Worm (Caenorhabditis elegans): ENCODE measurements around the gene str-136.

str-136 gene

DNA sequence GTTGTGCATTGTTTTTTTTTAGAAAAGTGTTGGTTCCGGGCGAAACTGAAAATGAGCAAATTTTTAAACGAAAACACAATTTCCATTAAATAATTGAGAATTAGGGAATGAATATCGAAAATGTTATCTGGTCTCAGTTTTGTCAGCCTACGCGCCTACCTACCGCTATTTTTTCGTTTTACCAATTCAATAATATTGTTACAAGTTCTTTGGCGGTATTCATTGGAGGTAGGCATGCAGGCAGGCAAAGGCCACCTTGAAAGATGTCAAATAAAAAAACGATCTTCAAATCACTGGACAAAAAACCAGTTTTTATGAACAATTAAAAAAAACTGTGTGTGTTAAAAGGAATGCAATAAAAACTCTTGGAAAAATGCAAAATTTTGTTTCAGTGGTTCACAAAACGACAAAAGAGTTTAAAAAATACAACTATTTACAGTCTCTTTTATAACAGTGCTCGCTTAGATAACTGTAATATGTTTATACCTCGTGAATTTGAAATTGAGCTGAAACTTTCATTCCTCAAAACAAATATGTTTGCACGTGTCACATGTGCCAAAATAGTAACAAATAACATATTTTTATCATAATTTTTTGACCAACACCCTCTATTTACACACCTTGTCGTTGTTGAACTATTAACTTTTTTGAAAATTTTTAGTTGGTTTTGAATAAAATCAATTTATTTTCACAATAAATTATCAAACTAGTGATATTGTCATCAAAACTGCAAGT lies 25.9 kb upstream of the str-136 start, which contains the start of gene W02D7.11:
W02D7.11 (minus strand) TSS at position 51 of the 735 bp plus-strand sequence.
- no peak for TF ChIP-seq fax-1 (tag; optimal IDR thresholded peaks at IDR 0.05)
- no peak for TF ChIP-seq ceh-31 (tag; optimal IDR thresholded peaks at IDR 0.05)
- TF ChIP-seq ceh-24 (tag; optimal IDR thresholded peaks at IDR 0.05): no peak
- no peak for TF ChIP-seq elt-4 (tag; optimal IDR thresholded peaks at IDR 0.05)
- TF ChIP-seq che-1 (tag; optimal IDR thresholded peaks at IDR 0.05): no peak
- TF ChIP-seq sox-2 (GFP tag; IDR thresholded peaks at IDR 0.05): no peak
- TF ChIP-seq unc-55 (GFP tag; optimal IDR thresholded peaks at IDR 0.05): no peak
- TF ChIP-seq hlh-30 (tag; optimal IDR thresholded peaks at IDR 0.05; ENCODE audit: insufficient read depth): no peak
- no peak for TF ChIP-seq ets-4 (tag; optimal IDR thresholded peaks at IDR 0.05)
- TF ChIP-seq nfya-1 (tag; optimal IDR thresholded peaks at IDR 0.05): no peak
- TF ChIP-seq fkh-6 (tag; optimal IDR thresholded peaks at IDR 0.05): no peak
- no peak for TF ChIP-seq ztf-16 (tag; optimal IDR thresholded peaks at IDR 0.05)
- TF ChIP-seq hlh-13 (GFP tag; optimal IDR thresholded peaks at IDR 0.05): no peak
- no peak for TF ChIP-seq pros-1 (tag; optimal IDR thresholded peaks at IDR 0.05)
- no peak for TF ChIP-seq syd-9 (tag; optimal IDR thresholded peaks at IDR 0.05)
- no peak for TF ChIP-seq ceh-19 (GFP tag; optimal IDR thresholded peaks at IDR 0.05)
- no peak for TF ChIP-seq ceh-14 (tag; optimal IDR thresholded peaks at IDR 0.05)
- TF ChIP-seq rnt-1 (tag; optimal IDR thresholded peaks at IDR 0.05): no peak
- TF ChIP-seq K02D7.2 (tag; optimal IDR thresholded peaks at IDR 0.05): no peak
- no peak for TF ChIP-seq ref-2 (tag; optimal IDR thresholded peaks at IDR 0.05)

ce11 chrV:8302522-8302921 lies 23.8 kb upstream of the str-136 start, which contains the start of gene sel-9:
Gene sel-9, minus strand, starts transcription at chrV:8302580.
- TF ChIP-seq elt-2 (tag; optimal IDR thresholded peaks at IDR 0.05): peak; percentile 6
- TF ChIP-seq ceh-18 (tag; optimal IDR thresholded peaks at IDR 0.05): no peak

DNA sequence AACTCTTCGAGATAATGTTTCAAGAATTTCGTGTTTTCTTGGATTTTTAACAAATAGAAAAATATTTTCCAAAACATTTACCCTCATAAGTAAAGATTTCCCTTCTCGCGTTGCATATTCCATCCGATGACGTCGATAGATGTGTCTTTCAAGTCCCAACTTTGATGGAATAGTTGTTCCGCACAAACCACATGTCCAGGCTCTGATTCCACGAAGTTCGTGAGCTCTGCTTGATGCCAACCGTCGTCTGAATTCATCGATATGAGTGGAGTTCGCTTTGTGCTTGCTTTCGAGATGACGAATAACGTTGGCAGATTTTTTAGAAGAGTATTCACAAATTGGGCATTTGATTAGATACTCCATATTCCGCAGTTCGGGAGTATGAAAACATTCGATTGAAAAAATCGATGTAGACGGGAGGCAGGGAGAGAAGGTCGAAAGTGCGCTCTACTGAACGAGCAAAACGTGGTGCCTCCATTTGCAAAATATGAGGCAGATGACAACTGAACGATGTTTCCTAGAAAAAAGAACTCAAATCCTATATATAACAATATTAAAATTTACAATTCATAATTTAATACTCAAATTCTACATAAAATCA lies 22.3 kb upstream of the str-136 start, which contains the start of gene W02D7.6:
W02D7.6 (minus strand) TSS at position 573 of the 601 bp plus-strand sequence.
- TF ChIP-seq ama-1 (optimal IDR thresholded peaks at IDR 0.05) (peak; percentile 19), unc-3 (GFP tag; conservative IDR thresholded peaks at IDR 0.05) (no peak), unc-3 (tag; optimal IDR thresholded peaks at IDR 0.05) (no peak), C38D4.7 (GFP tag; optimal IDR thresholded peaks at IDR 0.05) (no peak), unc-86 (tag; optimal IDR thresholded peaks at IDR 0.05) (no peak), pax-1 (tag; optimal IDR thresholded peaks at IDR 0.05) (no peak), ceh-48 (tag; optimal IDR thresholded peaks at IDR 0.05) (peak; percentile 52)

DNA sequence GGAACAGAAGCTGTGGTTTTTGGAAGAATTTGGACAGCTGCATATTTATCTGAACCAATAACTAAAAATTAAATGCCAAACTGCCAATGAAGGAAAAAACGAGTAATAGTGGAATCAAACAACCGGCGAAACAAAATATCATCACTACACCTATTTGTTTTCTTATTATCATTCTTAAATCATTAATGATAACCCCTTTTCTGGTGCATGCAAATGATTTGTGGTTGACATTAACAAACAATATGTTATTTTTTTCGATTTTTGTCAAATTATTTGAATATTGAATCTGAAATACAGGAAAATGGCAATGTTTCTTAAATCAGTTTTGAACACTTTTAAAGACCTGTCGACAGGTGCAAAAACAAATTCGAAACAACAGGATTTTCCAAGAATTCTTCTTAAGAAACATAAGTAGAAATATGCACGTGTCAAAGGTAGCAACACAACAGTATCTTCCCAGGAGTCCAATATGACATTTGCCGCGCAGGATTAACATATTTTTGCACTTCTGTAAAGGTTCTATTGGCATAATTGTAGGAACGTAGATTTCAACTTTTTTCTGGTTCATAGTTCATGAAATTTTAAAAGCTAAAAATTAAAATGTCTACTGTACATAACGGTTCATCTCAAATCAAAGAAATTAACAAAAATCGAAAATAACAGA lies 20.6 kb upstream of the str-136 start, which contains the start of gene W02D7.5:
W02D7.5 (minus strand) TSS at position 51 of the 664 bp plus-strand sequence.
- TF ChIP-seq ceh-14 (tag; optimal IDR thresholded peaks at IDR 0.05) (no peak), ceh-30 (tag; optimal IDR thresholded peaks at IDR 0.05) (no peak), tbx-7 (tag; optimal IDR thresholded peaks at IDR 0.05) (no peak), ztf-16 (tag; optimal IDR thresholded peaks at IDR 0.05) (no peak), nhr-232 (tag; optimal IDR thresholded peaks at IDR 0.05) (no peak), Y22D7AL.16 (tag; optimal IDR thresholded peaks at IDR 0.05) (no peak), fax-1 (tag; optimal IDR thresholded peaks at IDR 0.05) (no peak), syd-9 (tag; optimal IDR thresholded peaks at IDR 0.05) (no peak), C08G9.2 (tag; optimal IDR thresholded peaks at IDR 0.05) (no peak), pha-4 (tag; optimal IDR thresholded peaks at IDR 0.05) (no peak), mec-3 (tag; optimal IDR thresholded peaks at IDR 0.05; ENCODE audit: borderline replicate concordance) (no peak)
